Fruit fly (Drosophila melanogaster) whole organism, larva: ENCODE measurements around the gene CG42327.

Experiments
- noc ChIP-seq: fragments of 200-800 bp; sonication (Bioruptor generic); optimal IDR thresholded peaks from 3 replicates; lab custom pipeline; 2019; ENCODE audit warnings: missing biosample characterization, mild to moderate bottlenecking, missing genetic modification characterization, moderate library complexity

The CG42327 gene

DNA sequence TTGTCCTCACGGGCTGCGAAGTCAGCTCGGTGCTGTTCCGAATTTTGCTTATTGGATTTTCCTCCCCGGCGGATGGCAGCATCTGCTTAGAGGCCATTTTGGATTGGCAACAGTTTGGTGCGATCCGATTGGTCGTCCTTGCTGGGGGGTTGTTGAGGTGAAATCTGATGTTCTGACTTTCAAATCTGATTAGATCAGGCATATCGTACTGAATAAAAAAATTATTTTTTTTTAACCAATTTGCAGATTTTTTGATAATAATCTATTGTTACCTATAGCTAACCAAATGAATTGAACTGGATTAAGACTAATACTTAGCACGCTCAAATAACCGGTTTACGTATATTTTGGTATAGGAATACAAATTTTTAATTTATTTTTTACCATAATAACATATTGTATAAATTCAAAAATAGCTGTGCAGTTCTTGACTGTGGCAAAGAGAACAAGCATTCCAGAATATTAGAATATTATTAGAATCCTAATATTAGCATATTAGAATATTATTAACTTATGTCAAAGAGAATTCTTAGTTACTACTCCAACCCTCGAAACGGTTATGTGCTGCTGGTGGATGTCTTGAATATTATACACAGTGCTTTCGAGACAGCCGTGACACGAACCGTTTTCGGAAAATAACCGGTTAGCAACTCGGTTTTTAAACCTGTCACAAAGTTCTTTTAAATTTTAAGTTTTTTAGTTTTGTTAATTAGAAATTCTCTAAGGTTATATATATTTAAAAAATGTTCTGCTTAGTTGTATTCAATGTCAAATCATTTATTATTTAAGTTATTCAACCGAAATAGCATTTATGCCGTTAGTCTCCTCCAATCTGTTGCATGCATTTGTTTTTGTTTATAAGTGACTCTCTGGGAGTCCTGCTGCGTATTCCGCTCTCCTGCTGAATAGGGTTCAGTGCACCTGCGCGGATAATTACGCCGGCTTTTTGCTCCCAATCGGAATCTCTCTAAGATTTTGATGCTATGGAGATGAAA lies 38.7 kb downstream of the CG42327 start, which contains the start of gene Fer3:
Gene Fer3 (minus strand): TSS at position 1 of the 995 bp plus-strand sequence.
- no peak for TF ChIP-seq noc

DNA sequence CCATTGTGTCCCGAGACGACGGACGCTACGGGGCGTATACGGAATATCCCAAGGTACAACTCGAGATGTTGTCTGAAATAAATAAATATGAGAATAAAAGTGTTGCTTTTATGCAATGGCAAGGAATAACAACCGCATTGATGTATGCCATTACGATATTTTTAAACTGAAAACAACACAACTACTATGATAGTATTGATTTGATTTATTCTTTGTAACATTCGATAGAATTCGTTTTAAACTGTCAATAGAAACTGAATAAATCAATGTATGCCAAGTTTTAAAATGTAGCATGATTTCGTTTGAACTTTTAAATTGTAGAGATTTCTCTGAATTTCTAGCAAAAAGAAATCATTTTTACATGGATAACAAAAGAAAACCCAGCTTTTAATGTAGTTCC lies 40.3 kb downstream of the CG42327 start, which contains the start of gene CG14717:
Gene CG14717 (plus strand): TSS at position 301 of the 400 bp plus-strand sequence.
- TF ChIP-seq noc: no peak

DNA sequence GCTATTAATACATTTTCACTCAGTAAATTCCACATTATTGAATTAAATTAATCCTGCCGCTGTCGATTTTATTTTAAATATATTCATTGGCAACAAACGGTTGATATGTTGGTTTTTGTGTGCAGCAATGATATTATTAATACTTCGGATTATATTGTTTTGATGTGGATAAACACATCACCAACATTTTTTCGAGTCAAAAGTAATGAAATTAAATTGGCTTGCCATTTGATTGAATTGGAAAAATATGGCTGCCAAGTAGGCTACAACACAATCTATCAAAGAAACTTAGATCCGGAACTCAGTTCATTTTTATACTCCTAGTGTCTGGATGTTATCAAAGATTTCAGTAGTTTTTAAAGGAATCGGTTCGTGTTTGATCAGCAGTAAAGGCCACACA lies 44.4 kb downstream of the CG42327 start, which contains the start of gene CG14718:
Gene CG14718 (plus strand): TSS at position 301 of the 400 bp plus-strand sequence.
- no peak for TF ChIP-seq noc

DNA sequence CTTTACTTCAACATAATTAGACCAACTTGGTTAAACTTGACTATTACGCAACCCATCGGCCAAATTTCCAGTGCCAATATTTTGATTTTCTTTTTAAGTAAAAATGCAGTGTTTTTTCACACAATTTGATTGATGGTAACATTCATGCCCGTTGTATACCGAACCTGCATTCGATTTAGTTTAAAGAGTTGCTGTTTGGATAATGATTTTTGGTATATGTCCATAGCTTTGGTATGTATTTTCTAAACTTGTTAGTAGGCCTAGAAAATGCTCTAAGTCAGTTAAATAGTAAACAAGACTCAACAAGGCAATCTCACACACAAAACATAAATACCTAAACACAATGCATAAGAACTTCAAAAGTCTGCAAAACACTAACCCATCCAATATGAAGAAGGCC lies 47.8 kb downstream of the CG42327 start, which contains the start of gene I-t:
Gene I-t (plus strand): TSS at position 301 of the 400 bp plus-strand sequence.
- no peak for TF ChIP-seq noc

DNA sequence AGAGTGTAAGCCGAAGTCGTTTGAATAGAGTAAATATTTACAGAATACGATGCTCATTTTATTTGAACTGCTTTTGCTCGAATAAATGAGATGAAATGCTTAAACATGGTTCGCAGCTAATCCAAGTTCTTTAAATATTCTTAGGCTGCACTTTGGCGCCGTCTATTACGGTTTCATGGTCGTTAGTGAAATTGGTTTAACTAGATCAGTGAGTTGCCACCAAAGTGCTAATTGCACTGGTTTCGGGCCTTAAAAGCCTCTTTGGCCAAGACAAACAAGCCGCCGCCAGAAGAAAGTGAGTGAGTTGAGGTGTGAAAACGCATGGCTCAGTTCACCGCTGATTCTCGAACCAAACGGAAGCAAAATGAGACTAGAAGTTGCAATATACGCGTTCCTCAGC lies 55.4 kb downstream of the CG42327 start, which contains the start of gene CG14720:
Gene CG14720 (plus strand): TSS at position 301 of the 400 bp plus-strand sequence.
- TF ChIP-seq noc: no peak

DNA sequence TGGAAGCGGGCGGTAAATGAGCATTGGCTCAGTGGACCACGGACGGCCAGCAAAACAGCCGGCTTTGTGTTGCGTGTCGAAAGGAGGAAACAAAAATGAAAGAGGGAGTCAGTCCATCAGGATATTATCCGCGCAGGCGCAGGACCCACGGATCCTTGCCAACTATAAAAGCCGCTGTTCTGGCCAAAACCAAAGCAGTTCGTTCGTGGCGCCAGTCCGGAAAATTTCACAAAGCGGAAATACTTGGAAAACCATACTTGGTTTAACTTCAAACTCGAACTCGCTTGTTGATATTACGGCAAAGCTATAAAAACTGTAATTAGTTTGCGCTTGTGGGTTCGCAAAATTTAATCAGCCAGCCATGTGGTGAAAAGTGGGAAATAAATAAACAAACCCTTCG lies 65.6 kb downstream of the CG42327 start, which contains the start of gene CG12594:
Gene CG12594 (plus strand): TSS at position 142 of the 400 bp plus-strand sequence.
- no peak for TF ChIP-seq noc
